Worm (Caenorhabditis elegans): ENCODE data around the gene lin-37.

The lin-37 gene

ce11 chrIII:7116615-7117252 lies 44.4 kb upstream of the lin-37 start:
- TF ChIP-seq mep-1 (tag; optimal IDR thresholded peaks at IDR 0.05): peak; percentile 77
- no peak for TF ChIP-seq ces-1 (GFP tag; optimal IDR thresholded peaks at IDR 0.05)
- TF ChIP-seq lin-15B (tag; optimal IDR thresholded peaks at IDR 0.05): no peak
- TF ChIP-seq ceh-63 (GFP tag; optimal IDR thresholded peaks at IDR 0.05): no peak
- no peak for TF ChIP-seq hpl-2 (GFP tag; optimal IDR thresholded peaks at IDR 0.05)
- TF ChIP-seq lin-13 (GFP tag; optimal IDR thresholded peaks at IDR 0.05): peak; percentile 2
- TF ChIP-seq snpc-4 (tag; optimal IDR thresholded peaks at IDR 0.05): peak; percentile 13
- no peak for TF ChIP-seq grh-1 (GFP tag; IDR thresholded peaks at IDR 0.05)
- peak; percentile 74 for TF ChIP-seq swsn-7 (tag; optimal IDR thresholded peaks at IDR 0.05)
- peak; percentile 55 for TF ChIP-seq tbx-2 (tag; optimal IDR thresholded peaks at IDR 0.05)
- no peak for TF ChIP-seq mab-9 (GFP tag; IDR thresholded peaks at IDR 0.05)
- TF ChIP-seq nhr-19 (GFP tag; conservative IDR thresholded peaks at IDR 0.05): peak; percentile 86
- TF ChIP-seq snu-23 (GFP tag; optimal IDR thresholded peaks at IDR 0.05): peak; percentile 88
- no peak for TF ChIP-seq zip-4 (GFP tag; optimal IDR thresholded peaks at IDR 0.05)
- TF ChIP-seq nhr-76 (tag; optimal IDR thresholded peaks at IDR 0.05): no peak
- peak; percentile 41 for TF ChIP-seq fos-1 (tag; optimal IDR thresholded peaks at IDR 0.05)
- no peak for TF ChIP-seq hlh-4 (tag; optimal IDR thresholded peaks at IDR 0.05)
- no peak for TF ChIP-seq sup-37 (GFP tag; optimal IDR thresholded peaks at IDR 0.05)
- no peak for TF ChIP-seq unc-62 (GFP tag; optimal IDR thresholded peaks at IDR 0.05)
- TF ChIP-seq nhr-85 (tag): peak; percentile 95
- TF ChIP-seq mdl-1 (tag; optimal IDR thresholded peaks at IDR 0.05): peak in 1 of 2 experiments; percentile 66
- TF ChIP-seq hlh-17 (GFP tag; optimal IDR thresholded peaks at IDR 0.05; ENCODE audit: borderline replicate concordance): no peak
- TF ChIP-seq isw-1 (GFP tag; IDR thresholded peaks at IDR 0.05): no peak
- TF ChIP-seq lin-39 (tag; optimal IDR thresholded peaks at IDR 0.05): peak; percentile 51
- peak; percentile 43 for TF ChIP-seq sox-4 (tag; optimal IDR thresholded peaks at IDR 0.05)
- no peak for TF ChIP-seq nhr-237 (tag; optimal IDR thresholded peaks at IDR 0.05)
- peak; percentile 26 for TF ChIP-seq elt-2 (tag; optimal IDR thresholded peaks at IDR 0.05)
- TF ChIP-seq zag-1 (tag; optimal IDR thresholded peaks at IDR 0.05): no peak
- TF ChIP-seq unc-86 (tag; optimal IDR thresholded peaks at IDR 0.05): no peak
- TF ChIP-seq nhr-84 (tag; optimal IDR thresholded peaks at IDR 0.05): no peak
- TF ChIP-seq nhr-11 (tag; optimal IDR thresholded peaks at IDR 0.05): peak; percentile 55
- TF ChIP-seq ceh-8 (GFP tag; optimal IDR thresholded peaks at IDR 0.05): no peak
- peak; percentile 51 for TF ChIP-seq dsc-1 (tag; optimal IDR thresholded peaks at IDR 0.05)
- TF ChIP-seq mef-2 (tag; optimal IDR thresholded peaks at IDR 0.05): no peak
- TF ChIP-seq ama-1 (optimal IDR thresholded peaks at IDR 0.05): no peak
- peak; percentile 91 for TF ChIP-seq nhr-71 (tag; optimal IDR thresholded peaks at IDR 0.05)
- TF ChIP-seq efl-3 (GFP tag; optimal IDR thresholded peaks at IDR 0.05): no peak
- TF ChIP-seq C16A3.4 (tag; optimal IDR thresholded peaks at IDR 0.05): peak; percentile 72
- TF ChIP-seq ceh-82 (tag; optimal IDR thresholded peaks at IDR 0.05): peak; percentile 50 to 64 (median 59)
- no peak for TF ChIP-seq ceh-90 (tag; optimal IDR thresholded peaks at IDR 0.05)
- TF ChIP-seq pax-3 (tag; optimal IDR thresholded peaks at IDR 0.05): peak; percentile 53
- peak; percentile 63 for TF ChIP-seq nhr-90 (tag; optimal IDR thresholded peaks at IDR 0.05; ENCODE audit: poor library complexity)
- no peak for TF ChIP-seq Y116A8C.19 (tag; optimal IDR thresholded peaks at IDR 0.05; ENCODE audit: borderline replicate concordance)
- TF ChIP-seq lir-3 (tag; optimal IDR thresholded peaks at IDR 0.05; ENCODE audit: poor library complexity): peak; percentile 60
- no peak for TF ChIP-seq unc-98 (GFP tag; IDR thresholded peaks at IDR 0.05)
- TF ChIP-seq lin-14 (GFP tag; optimal IDR thresholded peaks at IDR 0.05): peak; percentile 90
- no peak for TF ChIP-seq fkh-4 (tag; optimal IDR thresholded peaks at IDR 0.05; ENCODE audit: borderline replicate concordance)
- TF ChIP-seq nhr-12 (tag; optimal IDR thresholded peaks at IDR 0.05): no peak
- TF ChIP-seq C34B4.2 (tag; optimal IDR thresholded peaks at IDR 0.05): no peak
- TF ChIP-seq pqm-1 (tag; optimal IDR thresholded peaks at IDR 0.05): no peak
- TF ChIP-seq lin-35 (GFP tag; optimal IDR thresholded peaks at IDR 0.05): peak; percentile 44 to 73
- no peak for TF ChIP-seq aha-1 (tag; optimal IDR thresholded peaks at IDR 0.05)
- peak; percentile 61 for TF ChIP-seq skn-1 (tag; optimal IDR thresholded peaks at IDR 0.05)
